Worm (Caenorhabditis elegans) whole organism, L4/young adult: Measurements from ENCODE around the gene F43E2.11.

Experiments used
- W03F9.2 ChIP-seq: fragments of 150-350 bp; optimal IDR thresholded peaks from 2 replicates; lab custom pipeline; 2014; ENCODE audit warnings: missing biosample characterization, missing genetic modification characterization
- him-1 ChIP-seq: sonication (generic microtip); optimal IDR thresholded peaks from 2 replicates; lab custom pipeline; 2016; ENCODE audit warnings: missing genotype, missing genetic modification reagents, missing genetic modification characterization, missing compliant biosample characterization

DNA sequence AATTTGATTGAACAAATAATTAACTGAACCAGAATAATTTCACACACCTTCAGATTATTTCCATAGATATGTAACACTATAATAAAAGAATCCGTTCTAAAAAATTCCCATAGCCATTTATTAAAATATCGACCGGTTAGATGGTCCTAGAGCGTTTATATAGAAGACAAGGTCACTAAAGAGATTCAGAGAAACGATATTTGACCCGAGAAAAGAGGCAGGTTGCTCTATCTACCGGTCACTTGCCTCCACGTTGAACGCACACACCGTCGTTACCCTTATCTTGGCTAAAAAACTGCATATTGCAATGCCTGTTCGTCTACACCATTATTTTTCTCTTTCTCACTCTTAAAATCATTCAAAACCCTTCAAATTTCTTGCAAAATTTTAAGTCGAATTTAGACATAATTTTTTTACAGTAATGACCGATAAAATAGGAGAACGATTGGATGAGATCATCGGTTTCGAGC, 11.1 kb upstream of the F43E2.11 start, which contains the start of gene C07D10.5:
- TF ChIP-seq him-1 (tag; lab: Kevin White, UChicago): no peak
- no peak for TF ChIP-seq W03F9.2 (tag; lab: Kevin White, UChicago)
